Worm (Caenorhabditis elegans): Measurements from ENCODE around the gene sup-10.
"Not testable (repeated sequence)": the region's sequence is repeated elsewhere in the genome, so short reads cannot be mapped to it uniquely, and the experiment has no call there.

Gene sup-10

ce11 chrX:17534877-17535276 is 6.7 kb downstream of the sup-10 start:
- TF ChIP-seq hmbx-1 (tag; optimal IDR thresholded peaks at IDR 0.05) (no peak), ceh-13 (GFP tag; optimal IDR thresholded peaks at IDR 0.05) (no peak), F13C5.2 (tag; optimal IDR thresholded peaks at IDR 0.05) (no peak), hmg-4 (GFP tag; optimal IDR thresholded peaks at IDR 0.05) (no peak), hnd-1 (tag; optimal IDR thresholded peaks at IDR 0.05) (no peak), tbx-11 (GFP tag; IDR thresholded peaks at IDR 0.05) (no peak), tra-4 (tag; optimal IDR thresholded peaks at IDR 0.05) (no peak), B0310.2 (tag; optimal IDR thresholded peaks at IDR 0.05) (no peak), flt-1 (GFP tag; IDR thresholded peaks at IDR 0.05) (no peak), ama-1 (optimal IDR thresholded peaks at IDR 0.05) (no peak), ets-7 (tag; optimal IDR thresholded peaks at IDR 0.05) (no peak), pes-1 (GFP tag; IDR thresholded peaks at IDR 0.05) (no peak), scrt-1 (GFP tag; IDR thresholded peaks at IDR 0.05) (no peak), sea-1 (GFP tag; conservative IDR thresholded peaks at IDR 0.05) (no peak), tbx-37 (GFP tag; conservative IDR thresholded peaks at IDR 0.05) (no peak)

ce11 chrX:17537568-17537967 is 9.4 kb downstream of the sup-10 start:
- TF ChIP-seq tra-4 (tag; optimal IDR thresholded peaks at IDR 0.05) (no peak), ama-1 (optimal IDR thresholded peaks at IDR 0.05) (no peak), tbx-11 (GFP tag; IDR thresholded peaks at IDR 0.05) (no peak), pes-1 (GFP tag; IDR thresholded peaks at IDR 0.05) (no peak), tbx-37 (GFP tag; conservative IDR thresholded peaks at IDR 0.05) (no peak), sea-1 (GFP tag; conservative IDR thresholded peaks at IDR 0.05) (no peak), aly-1 (tag; optimal IDR thresholded peaks at IDR 0.05) (no peak), ets-7 (tag; optimal IDR thresholded peaks at IDR 0.05) (no peak), hmbx-1 (tag; optimal IDR thresholded peaks at IDR 0.05) (no peak), hmg-4 (GFP tag; optimal IDR thresholded peaks at IDR 0.05) (no peak), B0310.2 (tag; optimal IDR thresholded peaks at IDR 0.05) (no peak), scrt-1 (GFP tag; IDR thresholded peaks at IDR 0.05) (no peak), hnd-1 (tag; optimal IDR thresholded peaks at IDR 0.05) (no peak), flt-1 (GFP tag; IDR thresholded peaks at IDR 0.05) (no peak), ceh-13 (GFP tag; optimal IDR thresholded peaks at IDR 0.05) (no peak)

- no peak for TF ChIP-seq ceh-13 (GFP tag; optimal IDR thresholded peaks at IDR 0.05)
- no peak for TF ChIP-seq tra-4 (tag; optimal IDR thresholded peaks at IDR 0.05)
- TF ChIP-seq B0310.2 (tag; optimal IDR thresholded peaks at IDR 0.05): no peak
- no peak for TF ChIP-seq ceh-36 (tag; optimal IDR thresholded peaks at IDR 0.05)
- no peak for TF ChIP-seq ama-1 (optimal IDR thresholded peaks at IDR 0.05)
- TF ChIP-seq scrt-1 (GFP tag; IDR thresholded peaks at IDR 0.05): no peak
- no peak for TF ChIP-seq aly-1 (tag; optimal IDR thresholded peaks at IDR 0.05)
- no peak for TF ChIP-seq pes-1 (GFP tag; IDR thresholded peaks at IDR 0.05)
- no peak for TF ChIP-seq F13C5.2 (tag; optimal IDR thresholded peaks at IDR 0.05)
These were observed 11.8 kb downstream of the sup-10 start for ce11 chrX:17539968-17540367.

ce11 chrX:17544349-17544936 is 16.3 kb downstream of the sup-10 start:
- peak; percentile 63 for TF ChIP-seq F13C5.2 (tag; optimal IDR thresholded peaks at IDR 0.05)
- TF ChIP-seq hnd-1 (tag; optimal IDR thresholded peaks at IDR 0.05): no peak
- TF ChIP-seq pes-1 (GFP tag; IDR thresholded peaks at IDR 0.05): 0 out of 2 replicates have a peak, but pooled peaks have one; percentile 51
- peak; percentile 35; the same call in 1 of the 2 replicates for TF ChIP-seq tbx-11 (GFP tag; IDR thresholded peaks at IDR 0.05)
- TF ChIP-seq hmbx-1 (tag; optimal IDR thresholded peaks at IDR 0.05): no peak
- TF ChIP-seq hmg-4 (GFP tag; optimal IDR thresholded peaks at IDR 0.05): peak; percentile 29

DNA sequence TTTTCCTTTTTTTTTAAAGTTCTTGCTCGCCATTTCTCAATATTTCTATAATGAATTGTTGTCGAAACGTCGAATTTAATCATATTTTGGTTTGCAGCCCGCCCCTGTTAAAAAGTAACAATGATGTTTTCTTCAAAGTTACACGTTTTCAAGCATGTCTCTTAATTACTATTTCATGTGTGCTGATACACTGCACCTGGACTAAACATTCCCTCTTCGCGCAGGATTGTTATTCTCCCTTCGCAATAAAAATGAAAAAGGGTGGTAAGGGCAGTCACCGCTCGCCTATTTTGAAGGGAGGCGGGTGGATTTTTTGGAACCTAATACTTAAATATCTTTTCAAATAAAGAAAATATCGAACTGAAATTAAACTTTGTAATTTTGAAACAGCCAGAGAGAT is 17.4 kb downstream of the sup-10 start:
- TF ChIP-seq sea-1 (GFP tag; conservative IDR thresholded peaks at IDR 0.05): no peak
- TF ChIP-seq hmbx-1 (tag; optimal IDR thresholded peaks at IDR 0.05): no peak
- peak; percentile 36 for TF ChIP-seq tbx-37 (GFP tag; conservative IDR thresholded peaks at IDR 0.05)
- no peak for TF ChIP-seq F13C5.2 (tag; optimal IDR thresholded peaks at IDR 0.05)
- TF ChIP-seq aly-1 (tag; optimal IDR thresholded peaks at IDR 0.05): no peak
- TF ChIP-seq tra-4 (tag; optimal IDR thresholded peaks at IDR 0.05): no peak
- TF ChIP-seq scrt-1 (GFP tag; IDR thresholded peaks at IDR 0.05): no peak
- no peak for TF ChIP-seq tbx-11 (GFP tag; IDR thresholded peaks at IDR 0.05)

ce11 chrX:17548539-17548938 is 20.4 kb downstream of the sup-10 start, which contains the start of gene hlh-29:
Gene hlh-29, minus strand, starts transcription at chrX:17548639.
- TF ChIP-seq tbx-37 (GFP tag; conservative IDR thresholded peaks at IDR 0.05); ets-7 (tag; optimal IDR thresholded peaks at IDR 0.05); hmg-4 (GFP tag; optimal IDR thresholded peaks at IDR 0.05): not testable (repeated sequence)

DNA sequence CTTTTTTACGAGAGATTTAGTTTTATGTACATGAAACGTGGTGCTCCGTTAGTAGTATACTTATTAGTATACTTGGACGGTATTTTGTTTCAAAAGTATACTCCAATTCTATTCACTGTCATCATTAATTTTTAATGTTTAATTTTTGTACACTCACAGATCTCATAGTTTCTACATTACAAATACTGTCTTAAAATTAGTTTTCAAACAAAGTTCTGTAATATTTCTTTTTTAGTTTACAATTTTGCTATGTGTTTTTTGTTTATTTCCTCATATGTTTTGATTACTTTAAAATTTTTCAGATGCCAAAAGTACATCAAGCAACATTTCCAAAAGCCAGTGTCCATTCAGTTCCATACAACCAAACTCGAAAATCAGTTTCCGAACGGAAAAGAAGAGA is 22.6 kb downstream of the sup-10 start, which contains the start of gene hlh-28:
TSS of gene hlh-28 (plus strand) at position 301 of the 400 bp plus-strand sequence.
- not testable (repeated sequence) for TF ChIP-seq tra-4 (tag; optimal IDR thresholded peaks at IDR 0.05); hmbx-1 (tag; optimal IDR thresholded peaks at IDR 0.05); flt-1 (GFP tag; IDR thresholded peaks at IDR 0.05)

ce11 chrX:17553772-17554171 is 25.6 kb downstream of the sup-10 start:
- TF ChIP-seq hmbx-1 (tag; optimal IDR thresholded peaks at IDR 0.05) (no peak), tbx-11 (GFP tag; IDR thresholded peaks at IDR 0.05) (no peak), aly-1 (tag; optimal IDR thresholded peaks at IDR 0.05) (no peak), hnd-1 (tag; optimal IDR thresholded peaks at IDR 0.05) (no peak), ceh-36 (tag; optimal IDR thresholded peaks at IDR 0.05) (no peak), tbx-37 (GFP tag; conservative IDR thresholded peaks at IDR 0.05) (no peak), flt-1 (GFP tag; IDR thresholded peaks at IDR 0.05) (no peak), ama-1 (optimal IDR thresholded peaks at IDR 0.05) (no peak), scrt-1 (GFP tag; IDR thresholded peaks at IDR 0.05) (no peak)
